Worm (Caenorhabditis elegans) whole organism, L2 larva: ENCODE data around the gene sid-2.

Experiments
- ama-1 ChIP-seq: fragments of 150-350 bp; optimal IDR thresholded peaks from 2 replicates; lab custom pipeline; 2018; ENCODE audit warnings: inconsistent platforms
- nhr-11 ChIP-seq: fragments of 150-350 bp; optimal IDR thresholded peaks from 2 replicates; lab custom pipeline; 2014; ENCODE audit warnings: missing biosample characterization, missing genetic modification characterization
- nhr-12 ChIP-seq: fragments of 150-350 bp; optimal IDR thresholded peaks from 2 replicates; lab custom pipeline; 2014; ENCODE audit warnings: missing biosample characterization, missing genetic modification characterization
- nhr-21 ChIP-seq: fragments of 150-350 bp; optimal IDR thresholded peaks from 2 replicates; lab custom pipeline; 2014; ENCODE audit warnings: missing biosample characterization, missing genetic modification characterization
- snpc-4 ChIP-seq: fragments of 150-350 bp; optimal IDR thresholded peaks from 2 replicates; lab custom pipeline; 2014; ENCODE audit warnings: missing biosample characterization, missing genetic modification characterization
- unc-62 ChIP-seq: fragments of 150-350 bp; optimal IDR thresholded peaks from 2 replicates; lab custom pipeline; 2014; ENCODE audit warnings: missing biosample characterization, missing genetic modification reagents, missing genetic modification characterization
- ztf-11 ChIP-seq: sonication (generic microtip); optimal IDR thresholded peaks from 2 replicates; lab custom pipeline; 2017; ENCODE audit warnings: missing biosample characterization, missing genetic modification characterization
- ztf-4 ChIP-seq: fragments of 150-350 bp; optimal IDR thresholded peaks from 2 replicates; lab custom pipeline; 2014; ENCODE audit warnings: missing biosample characterization, missing genetic modification characterization

DNA sequence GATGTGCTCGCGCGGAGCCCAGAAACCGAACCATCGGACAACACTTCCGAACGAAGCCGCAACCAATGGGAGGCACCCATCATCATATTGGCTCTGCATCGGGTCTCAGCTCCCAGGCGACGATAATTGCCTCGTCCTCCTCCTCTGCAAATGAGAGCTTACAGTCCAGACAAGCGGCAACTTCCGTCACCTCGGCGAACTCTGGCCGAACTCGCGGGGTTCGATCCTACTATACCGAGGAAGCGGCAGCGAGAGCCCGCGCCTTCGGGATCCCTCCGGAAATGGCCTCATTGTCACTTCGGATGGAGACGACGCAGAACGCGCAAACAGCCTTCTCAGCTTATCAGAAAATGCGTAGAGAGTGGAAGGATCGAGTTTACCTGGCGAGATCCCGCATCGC is 24.3 kb upstream of the sid-2 start:
- TF ChIP-seq nhr-11 (tag; lab: Kevin White, UChicago) (no peak), nhr-21 (tag; lab: Kevin White, UChicago) (no peak), ztf-11 (no peak), ama-1 (lab: Kevin White, UChicago) (no peak), ztf-4 (tag; lab: Kevin White, UChicago) (no peak), unc-62 (GFP tag; lab: Kevin White, UChicago) (no peak), snpc-4 (tag; lab: Kevin White, UChicago) (no peak), nhr-12 (tag; lab: Kevin White, UChicago) (no peak)
